Worm (Caenorhabditis elegans): ENCODE data around the gene cav-1.

- TF ChIP-seq daf-12 (tag; optimal IDR thresholded peaks at IDR 0.05) (no peak), nhr-43 (tag; optimal IDR thresholded peaks at IDR 0.05; ENCODE audit: poor library complexity, severe bottlenecking) (no peak), unc-62 (GFP tag; optimal IDR thresholded peaks at IDR 0.05) (no peak), nhr-12 (tag; optimal IDR thresholded peaks at IDR 0.05) (no peak), pha-4 (tag; optimal IDR thresholded peaks at IDR 0.05) (no peak), nfya-1 (tag; optimal IDR thresholded peaks at IDR 0.05; ENCODE audit: insufficient read depth) (no peak), nhr-25 (tag; optimal IDR thresholded peaks at IDR 0.05) (no peak)
Measured at ce11 chrIV:9789496-9789895, 17.2 kb downstream of the cav-1 start, which contains the start of gene T13F2.4.

Measured in whole organism, L3 larva.